Worm (Caenorhabditis elegans) whole organism, L4 larva: ENCODE measurements around the gene hpo-10.
A peak's percentile ranks its signal among the peaks of the same experiment; 100 is the strongest.

ENCODE experiments used
- ceh-62 ChIP-seq: sonication (generic microtip); optimal IDR thresholded peaks from 2 replicates; lab custom pipeline; 2017; ENCODE audit warnings: missing biosample characterization, missing genetic modification characterization
- daf-16 ChIP-seq, 3 experiments: sonication (generic microtip); optimal IDR thresholded peaks; 2 replicates each; lab custom pipeline; 2016 to 2017; ENCODE audit warnings: missing genetic modification characterization in 3 of 3, missing genetic modification reagents in 3 of 3, mild to moderate bottlenecking in 2 of 3, missing compliant biosample characterization in 2 of 3, missing biosample characterization in 1 of 3, moderate library complexity in 1 of 3
- dmd-8 ChIP-seq: fragments of 200-800 bp; sonication (Bioruptor generic); IDR thresholded peaks from 2 replicates; pipeline ENCODE4 v1.3.6; 2022; ENCODE audit warnings: missing genetic modification characterization, missing compliant biosample characterization
- hlh-11 ChIP-seq: fragments of 200-800 bp; sonication (Bioruptor generic); optimal IDR thresholded peaks from 2 replicates; lab custom pipeline; 2018; ENCODE audit warnings: mild to moderate bottlenecking, missing genetic modification characterization, missing compliant biosample characterization
- hlh-30 ChIP-seq: sonication (generic microtip); optimal IDR thresholded peaks from 2 replicates; lab custom pipeline; 2017; ENCODE audit warnings: antibody characterized with exemption, mild to moderate bottlenecking, missing genetic modification characterization, missing compliant biosample characterization; ENCODE audit not compliant: insufficient read depth
- madf-9 ChIP-seq: fragments of 200-800 bp; sonication (Bioruptor generic); conservative IDR thresholded peaks from 2 replicates; pipeline ENCODE4 v1.3.6; 2022; ENCODE audit warnings: missing genetic modification reagents, missing genetic modification characterization, missing compliant biosample characterization
- skn-1 ChIP-seq: fragments of 150-350 bp; optimal IDR thresholded peaks from 2 replicates; lab custom pipeline; 2014; ENCODE audit warnings: missing biosample characterization, missing genetic modification characterization
- tra-1 ChIP-seq: fragments of 200-800 bp; sonication (Bioruptor generic); IDR thresholded peaks from 2 replicates; pipeline ENCODE4 v1.3.6; 2022; ENCODE audit warnings: missing genetic modification reagents, missing genetic modification characterization, missing compliant biosample characterization
- ztf-11 ChIP-seq: fragments of 150-350 bp; optimal IDR thresholded peaks from 2 replicates; lab custom pipeline; 2014; ENCODE audit warnings: missing biosample characterization, missing genetic modification characterization

Gene hpo-10

ce11 chrIII:5930659-5931058 lies 51.4 kb downstream of the hpo-10 start:
- no peak for TF ChIP-seq dmd-8 (GFP tag; lab: Robert Waterston, UW)
- TF ChIP-seq ztf-11 (tag; lab: Kevin White, UChicago) = no peak
- peak in 1 of 2 experiments; percentile 19 for TF ChIP-seq daf-16 (GFP tag; optimal IDR thresholded peaks at IDR 0.05; lab: Kevin White, UChicago)
- no peak for TF ChIP-seq daf-16 (tag; optimal IDR thresholded peaks at IDR 0.05; lab: Kevin White, UChicago)
- TF ChIP-seq madf-9 (GFP tag; lab: Robert Waterston, UW) = no peak
- TF ChIP-seq hlh-30 (tag; lab: Kevin White, UChicago) = peak; percentile 14
- TF ChIP-seq skn-1 (tag; lab: Kevin White, UChicago) = no peak
- TF ChIP-seq ceh-62 = no peak

DNA sequence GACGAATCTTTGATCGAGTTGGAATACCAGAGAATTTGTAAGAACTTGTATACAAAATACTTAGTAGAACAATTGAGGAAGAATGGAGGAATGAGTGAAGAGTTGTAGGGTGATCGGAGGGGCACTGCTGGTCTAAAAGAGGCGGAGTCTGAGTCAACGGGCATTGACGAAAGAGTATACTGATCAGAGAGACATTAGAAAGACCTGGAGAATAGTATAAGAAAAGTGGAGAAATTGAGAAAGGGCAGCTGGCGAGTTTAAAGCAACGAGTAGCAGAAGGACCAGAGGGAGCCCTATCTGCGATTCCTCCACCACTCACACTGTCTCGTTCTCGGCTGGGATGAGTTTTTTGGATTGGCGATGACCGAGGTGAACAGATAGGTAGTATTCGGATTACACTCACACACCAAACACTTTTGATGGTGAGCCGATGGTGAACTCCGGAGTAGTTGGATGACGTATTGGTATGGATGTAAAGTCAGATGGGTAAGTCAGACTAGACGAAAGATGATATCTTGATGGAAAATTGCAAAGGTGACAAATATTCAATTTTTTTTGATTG lies 52.2 kb downstream of the hpo-10 start, which contains the start of gene EGAP1.5:
TSS of gene EGAP1.5 (plus strand) at position 289 of the 562 bp plus-strand sequence.
- TF ChIP-seq hlh-11 (tag; lab: Kevin White, UChicago) (peak; percentile 15), tra-1 (GFP tag; lab: Robert Waterston, UW) (no peak)
